Fruit fly (Drosophila melanogaster): ENCODE data around the gene CG6333.

CG6333 gene

DNA sequence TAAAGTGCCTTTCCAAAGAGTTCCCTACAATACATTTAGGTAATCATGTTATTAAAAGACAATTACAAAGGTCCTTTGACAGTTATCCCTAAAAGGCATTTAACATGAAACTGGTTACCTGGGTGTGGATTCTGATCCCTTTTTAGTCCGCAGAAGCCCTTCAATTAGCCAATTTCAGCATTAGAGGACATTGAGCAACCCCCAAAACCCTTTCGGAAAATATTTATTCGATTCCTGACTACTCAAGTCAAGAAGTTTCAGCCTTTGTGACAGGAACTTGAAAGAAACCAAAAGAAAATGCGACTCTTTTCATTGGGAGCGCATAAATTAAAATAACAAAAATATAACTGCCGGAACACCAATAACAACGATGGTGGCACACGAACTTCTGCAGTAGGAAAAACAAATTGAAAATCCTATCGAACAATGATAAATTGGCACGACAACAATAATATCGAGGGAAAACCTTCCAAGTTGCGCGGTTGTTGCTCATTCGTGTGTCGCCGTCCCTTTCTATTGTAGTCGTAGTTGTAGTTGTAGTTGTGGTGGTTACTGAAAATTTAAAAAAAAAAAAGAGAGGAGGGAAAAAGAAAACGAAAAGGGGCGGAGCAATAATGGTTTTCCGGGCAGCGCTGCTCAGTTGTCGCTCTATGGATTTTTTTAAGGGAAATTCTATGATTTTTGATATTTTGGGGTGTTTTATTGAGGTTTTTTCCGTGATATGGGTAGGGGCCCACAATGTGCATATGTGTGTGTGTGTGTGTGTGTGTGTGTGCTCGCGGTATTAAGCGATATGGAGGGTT is 40.2 kb downstream of the CG6333 start (continued):
- TF ChIP-seq lab (GFP tag; optimal IDR thresholded peaks at IDR 0.05) (no peak), CG11398 (GFP tag; optimal IDR thresholded peaks at IDR 0.05) (no peak), HLHmδ (GFP tag; optimal IDR thresholded peaks at IDR 0.05) (no peak), stc (GFP tag; IDR thresholded peaks at IDR 0.05) (no peak), CG14860 (GFP tag; IDR thresholded peaks at IDR 0.05; ENCODE audit: partially characterized antibody) (no peak), mam (GFP tag; optimal IDR thresholded peaks at IDR 0.05) (no peak), sens (GFP tag) (peak; percentile 59), pros (GFP tag; optimal IDR thresholded peaks at IDR 0.05) (peak; percentile 94), scrt (GFP tag; optimal IDR thresholded peaks at IDR 0.05) (no peak), CG1647 (GFP tag; optimal IDR thresholded peaks at IDR 0.05) (no peak), CG2199 (GFP tag; IDR thresholded peaks at IDR 0.05) (peak; percentile 75; the same call in 2 of the 3 replicates), sqz (GFP tag; optimal IDR thresholded peaks at IDR 0.05) (peak; percentile 59), CG12071 (GFP tag; optimal IDR thresholded peaks at IDR 0.05) (no peak), Xbp1 (GFP tag; optimal IDR thresholded peaks at IDR 0.05) (no peak)

DNA sequence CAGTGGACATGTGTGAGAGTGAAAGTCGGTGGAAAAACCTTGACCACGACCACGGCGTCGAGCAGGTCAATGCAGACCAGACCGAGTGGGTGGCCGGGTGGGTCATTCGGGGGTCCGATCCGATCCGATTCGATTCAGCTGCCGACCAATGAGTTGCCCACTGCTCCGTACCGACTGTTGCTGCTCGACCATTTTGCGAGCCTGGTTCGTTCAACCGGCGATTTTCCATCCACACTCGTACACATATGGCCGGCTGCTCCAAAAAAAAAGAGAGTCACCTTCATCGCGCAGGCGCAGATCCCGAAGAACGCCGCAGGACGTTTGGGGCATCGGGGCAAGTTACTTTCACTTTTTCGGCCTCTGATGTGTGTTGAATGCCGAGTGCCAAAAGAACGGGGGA is 41.5 kb downstream of the CG6333 start:
- TF ChIP-seq tll (GFP tag; optimal IDR thresholded peaks at IDR 0.05) (no peak), Doc2 (GFP tag; IDR thresholded peaks at IDR 0.05) (no peak), CG4854 (GFP tag; optimal IDR thresholded peaks at IDR 0.05) (no peak), bbx (GFP tag; IDR thresholded peaks at IDR 0.05; ENCODE audit: partially characterized antibody) (no peak), CG13894 (tag; optimal IDR thresholded peaks at IDR 0.05) (peak; percentile 50), CG1529 (GFP tag; optimal IDR thresholded peaks at IDR 0.05) (no peak), CG31224 (GFP tag; IDR thresholded peaks at IDR 0.05) (0 out of 2 replicates have a peak, but pooled peaks have one; percentile 20), Drgx (GFP tag; IDR thresholded peaks at IDR 0.05) (no peak), scrt (GFP tag; optimal IDR thresholded peaks at IDR 0.05) (peak; percentile 63), CG15011 (GFP tag; optimal IDR thresholded peaks at IDR 0.05) (no peak), gce (GFP tag; IDR thresholded peaks at IDR 0.05) (no peak), MTF-1 (GFP tag; optimal IDR thresholded peaks at IDR 0.05; ENCODE audit: borderline replicate concordance) (no peak), CG3847 (GFP tag; IDR thresholded peaks at IDR 0.05) (no peak), mam (GFP tag; optimal IDR thresholded peaks at IDR 0.05) (no peak), pita (GFP tag; optimal IDR thresholded peaks at IDR 0.05) (no peak), jumu (GFP tag; optimal IDR thresholded peaks at IDR 0.05) (no peak), Oaz (GFP tag; IDR thresholded peaks at IDR 0.05) (no peak), dati (GFP tag; IDR thresholded peaks at IDR 0.05) (no peak), seq (GFP tag; IDR thresholded peaks at IDR 0.05) (no peak), CG4282 (GFP tag; optimal IDR thresholded peaks at IDR 0.05) (no peak), CG10565 (GFP tag; optimal IDR thresholded peaks at IDR 0.05) (no peak), crc (GFP tag; optimal IDR thresholded peaks at IDR 0.05) (no peak), CHES-1-like (GFP tag; optimal IDR thresholded peaks at IDR 0.05) (no peak), HLH4C (GFP tag; IDR thresholded peaks at IDR 0.05; ENCODE audit: partially characterized antibody) (no peak), CG7372 (GFP tag; IDR thresholded peaks at IDR 0.05) (no peak), CG17912 (GFP tag; optimal IDR thresholded peaks at IDR 0.05) (no peak), Jarid2 (GFP tag; optimal IDR thresholded peaks at IDR 0.05) (no peak), nerfin-2 (GFP tag; IDR thresholded peaks at IDR 0.05; ENCODE audit: partially characterized antibody) (no peak), p53 (GFP tag; optimal IDR thresholded peaks at IDR 0.05) (no peak), Awh (GFP tag; IDR thresholded peaks at IDR 0.05) (no peak), CG6254 (GFP tag; optimal IDR thresholded peaks at IDR 0.05) (no peak), Camta (GFP tag; optimal IDR thresholded peaks at IDR 0.05) (no peak), maf-S (GFP tag; optimal IDR thresholded peaks at IDR 0.05) (no peak), CG31365 (tag; optimal IDR thresholded peaks at IDR 0.05) (no peak), az2 (GFP tag; optimal IDR thresholded peaks at IDR 0.05) (no peak), insv (GFP tag; optimal IDR thresholded peaks at IDR 0.05) (no peak), Vsx1 (GFP tag; optimal IDR thresholded peaks at IDR 0.05) (no peak)

Measured in whole organism, embryonic.